Worm (Caenorhabditis elegans): ENCODE data around the gene scl-18.

DNA sequence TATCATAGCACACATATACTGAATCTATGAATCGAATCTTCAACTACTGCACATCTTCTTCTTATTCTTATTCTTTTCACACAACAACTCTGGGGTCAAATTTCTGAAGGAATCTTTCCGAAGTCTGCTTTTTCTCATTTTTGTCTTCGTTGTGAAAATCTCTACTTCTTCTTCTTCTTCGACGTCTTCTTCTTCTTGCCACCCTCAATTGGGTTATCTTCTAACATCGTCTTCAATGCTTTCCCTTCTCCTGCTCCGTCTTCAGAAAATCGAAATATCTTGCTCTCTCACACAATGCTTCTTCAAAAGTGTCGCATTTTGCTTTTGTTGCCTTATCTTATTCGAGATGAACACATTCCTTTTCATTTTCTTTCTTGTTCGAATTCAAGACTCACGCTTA lies 31.0 kb downstream of the scl-18 start:
- TF ChIP-seq gmeb-1 (tag; optimal IDR thresholded peaks at IDR 0.05) (no peak), dmd-4 (tag; optimal IDR thresholded peaks at IDR 0.05) (no peak), zag-1 (tag; optimal IDR thresholded peaks at IDR 0.05) (no peak), lin-11 (tag; optimal IDR thresholded peaks at IDR 0.05) (no peak), unc-39 (tag; optimal IDR thresholded peaks at IDR 0.05) (no peak), unc-62 (GFP tag; optimal IDR thresholded peaks at IDR 0.05) (no peak), nhr-12 (tag; optimal IDR thresholded peaks at IDR 0.05) (no peak), ceh-82 (tag; optimal IDR thresholded peaks at IDR 0.05) (no peak), ztf-4 (tag; optimal IDR thresholded peaks at IDR 0.05) (no peak), crh-2 (tag; optimal IDR thresholded peaks at IDR 0.05) (no peak), snpc-4 (tag; optimal IDR thresholded peaks at IDR 0.05) (no peak), nhr-25 (tag; optimal IDR thresholded peaks at IDR 0.05) (no peak), fos-1 (tag; optimal IDR thresholded peaks at IDR 0.05) (no peak)
